Worm (Caenorhabditis elegans): Measurements from ENCODE around the gene F53H4.6.
A peak's percentile ranks its signal among the peaks of the same experiment; 100 is the strongest.

Gene F53H4.6

DNA sequence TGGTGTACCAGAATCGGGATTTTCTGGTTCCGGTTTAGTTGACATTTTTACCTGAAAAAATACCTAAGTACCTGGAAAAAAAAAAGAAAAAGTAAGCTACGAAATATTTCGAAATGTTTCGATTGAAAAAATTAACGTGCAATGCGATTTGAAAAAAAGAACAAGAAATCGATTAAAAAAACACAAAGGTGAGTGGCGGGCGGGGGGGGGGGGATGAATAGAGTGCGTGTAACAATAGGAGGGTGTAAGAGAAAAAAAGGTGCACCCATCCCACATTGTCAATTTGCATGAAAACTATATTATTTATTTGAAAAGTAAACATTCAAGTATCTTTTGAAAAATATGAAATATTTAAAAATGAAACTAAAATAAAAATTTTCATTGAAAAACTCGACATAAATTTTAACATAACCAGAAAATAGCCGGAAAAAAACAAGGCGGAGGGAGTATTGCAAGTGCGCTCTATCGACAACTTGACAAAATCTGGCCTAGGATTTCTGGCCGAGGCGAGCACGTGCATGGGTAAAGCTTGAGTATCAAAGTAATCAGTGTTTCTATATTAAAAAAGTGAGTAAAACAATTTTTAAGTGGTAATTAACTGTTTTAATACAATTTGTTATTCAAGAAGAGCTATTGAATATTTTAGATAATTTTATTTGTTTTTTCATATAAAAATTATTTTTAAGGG, 5.6 kb upstream of the F53H4.6 start, which contains the start of the genes csb-1 and F53H4.4:
csb-1 (minus strand) TSS at position 51 of the 688 bp plus-strand sequence.
F53H4.4 (plus strand) TSS at position 520 of the 688 bp plus-strand sequence.
- TF ChIP-seq ceh-63 (GFP tag; optimal IDR thresholded peaks at IDR 0.05) (no peak), isw-1 (GFP tag; IDR thresholded peaks at IDR 0.05) (peak; percentile 26), dpl-1 (GFP tag; optimal IDR thresholded peaks at IDR 0.05) (peak; percentile 52 to 73 (median 59)), lsy-2 (tag; optimal IDR thresholded peaks at IDR 0.05) (peak; percentile 77 to 87), unc-62 (GFP tag; optimal IDR thresholded peaks at IDR 0.05) (no peak), mef-2 (tag; optimal IDR thresholded peaks at IDR 0.05) (no peak), egl-13 (tag; optimal IDR thresholded peaks at IDR 0.05) (peak; percentile 59), F16B12.6 (tag; optimal IDR thresholded peaks at IDR 0.05) (peak; percentile 17), mep-1 (tag; optimal IDR thresholded peaks at IDR 0.05) (peak; percentile 84), mdl-1 (tag; optimal IDR thresholded peaks at IDR 0.05) (peak; percentile 26 to 97), ceh-90 (tag; optimal IDR thresholded peaks at IDR 0.05) (peak; percentile 47), nhr-85 (tag) (peak; percentile 55), ceh-88 (GFP tag; IDR thresholded peaks at IDR 0.05) (no peak), ztf-11 (tag; optimal IDR thresholded peaks at IDR 0.05) (peak in 1 of 2 experiments; percentile 42), lin-15B (tag; optimal IDR thresholded peaks at IDR 0.05) (peak; percentile 79), ceh-82 (tag; optimal IDR thresholded peaks at IDR 0.05) (peak in 2 of 3 experiments; percentile 30 to 62), zag-1 (tag; optimal IDR thresholded peaks at IDR 0.05) (no peak), snu-23 (GFP tag; optimal IDR thresholded peaks at IDR 0.05) (peak; percentile 78), dsc-1 (tag; optimal IDR thresholded peaks at IDR 0.05) (peak; percentile 54), fos-1 (tag; optimal IDR thresholded peaks at IDR 0.05) (no peak), pag-3 (tag; optimal IDR thresholded peaks at IDR 0.05; ENCODE audit: borderline replicate concordance, insufficient read depth) (peak; percentile 54), fkh-8 (tag; optimal IDR thresholded peaks at IDR 0.05) (peak; percentile 78), nhr-90 (tag; optimal IDR thresholded peaks at IDR 0.05; ENCODE audit: poor library complexity) (peak; percentile 77), xbp-1 (tag; optimal IDR thresholded peaks at IDR 0.05) (peak; percentile 60), unc-98 (GFP tag; IDR thresholded peaks at IDR 0.05) (0 out of 2 replicates have a peak, but pooled peaks have one; percentile 34), nhr-71 (tag; optimal IDR thresholded peaks at IDR 0.05) (peak; percentile 86), nhr-28 (tag; optimal IDR thresholded peaks at IDR 0.05) (no peak), sox-4 (tag; optimal IDR thresholded peaks at IDR 0.05) (peak; percentile 48), ceh-8 (GFP tag; optimal IDR thresholded peaks at IDR 0.05) (no peak), elt-2 (tag; optimal IDR thresholded peaks at IDR 0.05) (peak; percentile 21), fkh-4 (tag; optimal IDR thresholded peaks at IDR 0.05; ENCODE audit: borderline replicate concordance) (peak; percentile 15), rnt-1 (tag; optimal IDR thresholded peaks at IDR 0.05) (peak; percentile 88), skn-1 (tag; optimal IDR thresholded peaks at IDR 0.05) (peak; percentile 58), snpc-4 (tag; optimal IDR thresholded peaks at IDR 0.05) (peak; percentile 47), fkh-10 (GFP tag; optimal IDR thresholded peaks at IDR 0.05) (peak; percentile 38), unc-86 (tag; optimal IDR thresholded peaks at IDR 0.05) (peak; percentile 36), ces-1 (GFP tag; optimal IDR thresholded peaks at IDR 0.05) (no peak), efl-1 (optimal IDR thresholded peaks at IDR 0.05) (peak; percentile 56 to 66), efl-1 (GFP tag; optimal IDR thresholded peaks at IDR 0.05 in 1 of 2) (peak in 1 of 2 experiments; percentile 49), elt-3 (tag; optimal IDR thresholded peaks at IDR 0.05) (peak in 1 of 6 experiments; percentile 49), tbx-2 (tag; optimal IDR thresholded peaks at IDR 0.05) (peak; percentile 75), lin-14 (GFP tag; optimal IDR thresholded peaks at IDR 0.05) (peak; percentile 90), ama-1 (optimal IDR thresholded peaks at IDR 0.05) (no peak), lin-39 (tag; optimal IDR thresholded peaks at IDR 0.05) (no peak), irx-1 (tag; optimal IDR thresholded peaks at IDR 0.05) (peak; percentile 46), unc-130 (tag; optimal IDR thresholded peaks at IDR 0.05) (peak; percentile 78), C16A3.4 (tag; optimal IDR thresholded peaks at IDR 0.05) (peak; percentile 84), swsn-7 (tag; optimal IDR thresholded peaks at IDR 0.05) (peak; percentile 62), nhr-20 (tag; optimal IDR thresholded peaks at IDR 0.05) (peak; percentile 80), nhr-19 (GFP tag; conservative IDR thresholded peaks at IDR 0.05) (peak; percentile 71), nhr-84 (tag; optimal IDR thresholded peaks at IDR 0.05) (no peak), lir-3 (tag; optimal IDR thresholded peaks at IDR 0.05; ENCODE audit: poor library complexity) (peak; percentile 80)

Measured in whole organism, L1 larva.